Worm (Caenorhabditis elegans) whole organism, mixed stage, embryonic: ENCODE measurements around the gene srbc-42.

Experiments
- blmp-1 ChIP-seq: fragments of 150-350 bp; optimal IDR thresholded peaks from 2 replicates; lab custom pipeline; 2014; ENCODE audit warnings: missing biosample characterization, missing genetic modification characterization
- ces-1 ChIP-seq: fragments of 150-350 bp; optimal IDR thresholded peaks from 2 replicates; lab custom pipeline; 2014; ENCODE audit warnings: missing biosample characterization, missing genetic modification reagents, missing genetic modification characterization
- elt-1 ChIP-seq: sonication (generic microtip); optimal IDR thresholded peaks from 2 replicates; lab custom pipeline; 2017; ENCODE audit warnings: missing genetic modification characterization, mild to moderate bottlenecking, missing compliant biosample characterization, antibody characterized with exemption, moderate library complexity, borderline replicate concordance; ENCODE audit not compliant: insufficient read depth
- elt-3 ChIP-seq: fragments of 150-350 bp; optimal IDR thresholded peaks from 2 replicates; lab custom pipeline; 2014; ENCODE audit warnings: missing biosample characterization, missing genetic modification characterization
- mep-1 ChIP-seq: fragments of 150-350 bp; optimal IDR thresholded peaks from 2 replicates; lab custom pipeline; 2017; ENCODE audit warnings: missing biosample characterization, missing genetic modification reagents, missing genetic modification characterization, inconsistent platforms
- nhr-28 ChIP-seq: fragments of 150-350 bp; optimal IDR thresholded peaks from 2 replicates; lab custom pipeline; 2014; ENCODE audit warnings: missing biosample characterization, missing genetic modification characterization
- pha-4 ChIP-seq: fragments of 150-350 bp; optimal IDR thresholded peaks from 2 replicates; lab custom pipeline; 2018; ENCODE audit warnings: missing biosample characterization, missing genetic modification reagents, missing genetic modification characterization
- sptf-1 ChIP-seq: sonication (generic microtip); optimal IDR thresholded peaks from 2 replicates; lab custom pipeline; 2017; ENCODE audit warnings: mild to moderate bottlenecking, missing genetic modification characterization, moderate library complexity, missing compliant biosample characterization
- unc-39 ChIP-seq: fragments of 150-350 bp; optimal IDR thresholded peaks from 2 replicates; lab custom pipeline; 2014; ENCODE audit warnings: missing biosample characterization, missing genetic modification characterization
- unc-62 ChIP-seq: fragments of 150-350 bp; optimal IDR thresholded peaks from 2 replicates; lab custom pipeline; 2014; ENCODE audit warnings: missing biosample characterization, missing genetic modification reagents, missing genetic modification characterization
- ztf-11 ChIP-seq: fragments of 150-350 bp; optimal IDR thresholded peaks from 2 replicates; lab custom pipeline; 2014; ENCODE audit warnings: missing biosample characterization, missing genetic modification characterization

ce11 chrV:2174465-2174864 is 16.6 kb downstream of the srbc-42 start:
- TF ChIP-seq elt-3 (tag; lab: Kevin White, UChicago) (no peak), ces-1 (GFP tag; lab: Kevin White, UChicago) (no peak), blmp-1 (tag; lab: Kevin White, UChicago) (no peak), ztf-11 (no peak), mep-1 (tag; lab: Kevin White, UChicago) (no peak), nhr-28 (tag; lab: Kevin White, UChicago) (no peak), unc-39 (no peak), elt-1 (tag; lab: Kevin White, UChicago) (no peak), sptf-1 (no peak), pha-4 (tag; lab: Kevin White, UChicago) (no peak), unc-62 (no peak)
